Worm (Caenorhabditis elegans) whole organism, L3 larva: ENCODE measurements around the gene srm-4.

ENCODE experiments used
- R02D3.7 ChIP-seq: fragments of 150-350 bp; optimal IDR thresholded peaks from 2 replicates; lab custom pipeline; 2014; ENCODE audit warnings: missing biosample characterization, missing genetic modification characterization
- ZK546.5 ChIP-seq: sonication (generic microtip); optimal IDR thresholded peaks from 2 replicates; lab custom pipeline; 2017; ENCODE audit warnings: missing biosample characterization, missing genetic modification characterization
- aly-2 ChIP-seq: fragments of 150-350 bp; optimal IDR thresholded peaks from 2 replicates; lab custom pipeline; 2014; ENCODE audit warnings: missing biosample characterization, missing genetic modification characterization
- ama-1 ChIP-seq: fragments of 150-350 bp; optimal IDR thresholded peaks from 2 replicates; lab custom pipeline; 2018
- ceh-16 ChIP-seq: sonication (generic microtip); optimal IDR thresholded peaks from 2 replicates; lab custom pipeline; 2017; ENCODE audit warnings: missing biosample characterization, missing genetic modification characterization
- ceh-28 ChIP-seq: fragments of 150-350 bp; optimal IDR thresholded peaks from 2 replicates; lab custom pipeline; 2014; ENCODE audit warnings: missing biosample characterization, missing genetic modification reagents, missing genetic modification characterization
- ceh-82 ChIP-seq: fragments of 150-350 bp; optimal IDR thresholded peaks from 2 replicates; lab custom pipeline; 2014; ENCODE audit warnings: missing biosample characterization, missing genetic modification characterization
- ceh-9 ChIP-seq: sonication (generic microtip); optimal IDR thresholded peaks from 2 replicates; lab custom pipeline; 2018; ENCODE audit warnings: missing biosample characterization, missing genetic modification characterization
- daf-12 ChIP-seq: fragments of 150-350 bp; optimal IDR thresholded peaks from 2 replicates; lab custom pipeline; 2014; ENCODE audit warnings: missing biosample characterization, missing genetic modification reagents, missing genetic modification characterization
- egl-27 ChIP-seq: sonication (generic microtip); optimal IDR thresholded peaks from 4 replicates; lab custom pipeline; 2017; ENCODE audit warnings: missing biosample characterization, missing genetic modification reagents, missing genetic modification characterization
- egl-5 ChIP-seq: fragments of 150-350 bp; optimal IDR thresholded peaks from 2 replicates; lab custom pipeline; 2017; ENCODE audit warnings: missing biosample characterization, missing genetic modification reagents, missing genetic modification characterization, inconsistent platforms
- elt-1 ChIP-seq: fragments of 150-350 bp; optimal IDR thresholded peaks from 2 replicates; lab custom pipeline; 2014; ENCODE audit warnings: missing biosample characterization, missing genetic modification characterization
- elt-2 ChIP-seq: sonication (generic microtip); optimal IDR thresholded peaks from 2 replicates; lab custom pipeline; 2016; ENCODE audit warnings: missing genetic modification reagents, mild to moderate bottlenecking, missing genetic modification characterization, missing compliant biosample characterization
- elt-3 ChIP-seq, 3 experiments: fragments of 150-350 bp in 1 of 3; sonication (generic microtip) in 2 of 3; optimal IDR thresholded peaks; 2 replicates in 2 of 3; 4 replicates in 1 of 3; lab custom pipeline; 2014 to 2017; ENCODE audit warnings: missing biosample characterization in 3 of 3, missing genetic modification characterization in 3 of 3
- eor-1 ChIP-seq, 2 experiments: fragments of 150-350 bp; optimal IDR thresholded peaks; 2 replicates each; lab custom pipeline; 2014 to 2018; ENCODE audit warnings: missing biosample characterization in 2 of 2, missing genetic modification characterization in 2 of 2
- fkh-10 ChIP-seq: sonication (generic microtip); optimal IDR thresholded peaks from 2 replicates; lab custom pipeline; 2017; ENCODE audit warnings: missing biosample characterization, missing genetic modification reagents, missing genetic modification characterization
- fkh-2 ChIP-seq: fragments of 150-350 bp; optimal IDR thresholded peaks from 2 replicates; lab custom pipeline; 2014; ENCODE audit warnings: missing biosample characterization, missing genetic modification reagents, missing genetic modification characterization
- fos-1 ChIP-seq: fragments of 150-350 bp; optimal IDR thresholded peaks from 2 replicates; lab custom pipeline; 2014; ENCODE audit warnings: missing biosample characterization, missing genetic modification characterization
- hmg-11 ChIP-seq: sonication (generic microtip); optimal IDR thresholded peaks from 2 replicates; lab custom pipeline; 2016; ENCODE audit warnings: missing genetic modification characterization, missing compliant biosample characterization
- jun-1 ChIP-seq: fragments of 150-350 bp; optimal IDR thresholded peaks from 2 replicates; lab custom pipeline; 2014; ENCODE audit warnings: missing biosample characterization, missing genetic modification reagents, missing genetic modification characterization
- lin-15B ChIP-seq: fragments of 150-350 bp; optimal IDR thresholded peaks from 2 replicates; lab custom pipeline; 2014; ENCODE audit warnings: missing biosample characterization, missing genetic modification characterization
- lin-39 ChIP-seq: fragments of 150-350 bp; optimal IDR thresholded peaks from 2 replicates; lab custom pipeline; 2018; ENCODE audit warnings: missing biosample characterization, missing genetic modification reagents, missing genetic modification characterization
- lsy-12 ChIP-seq: sonication (generic microtip); optimal IDR thresholded peaks from 2 replicates; lab custom pipeline; 2016; ENCODE audit warnings: mild to moderate bottlenecking, missing genetic modification characterization, missing compliant biosample characterization
- mdl-1 ChIP-seq: fragments of 150-350 bp; optimal IDR thresholded peaks from 2 replicates; lab custom pipeline; 2014; ENCODE audit warnings: missing biosample characterization, missing genetic modification characterization
- mml-1 ChIP-seq: fragments of 150-350 bp; sonication (generic microtip); optimal IDR thresholded peaks from 3 replicates; lab custom pipeline; 2014; ENCODE audit warnings: missing biosample characterization, missing genetic modification characterization
- nfya-1 ChIP-seq: sonication (generic microtip); optimal IDR thresholded peaks from 2 replicates; lab custom pipeline; 2017; ENCODE audit warnings: missing genetic modification characterization, mild to moderate bottlenecking, missing compliant biosample characterization, antibody characterized with exemption, moderate library complexity; ENCODE audit not compliant: insufficient read depth
- nhr-11 ChIP-seq: fragments of 150-350 bp; optimal IDR thresholded peaks from 2 replicates; lab custom pipeline; 2014; ENCODE audit warnings: missing biosample characterization, missing genetic modification characterization
- nhr-12 ChIP-seq: fragments of 150-350 bp; optimal IDR thresholded peaks from 2 replicates; lab custom pipeline; 2014; ENCODE audit warnings: missing biosample characterization, missing genetic modification characterization
- nhr-23 ChIP-seq: fragments of 150-350 bp; optimal IDR thresholded peaks from 2 replicates; lab custom pipeline; 2014; ENCODE audit warnings: missing biosample characterization, missing genetic modification reagents, missing genetic modification characterization
- nhr-237 ChIP-seq: fragments of 150-350 bp; optimal IDR thresholded peaks from 2 replicates; lab custom pipeline; 2014; ENCODE audit warnings: missing biosample characterization, missing genetic modification characterization
- nhr-25 ChIP-seq: sonication (generic microtip); optimal IDR thresholded peaks from 2 replicates; lab custom pipeline; 2017; ENCODE audit warnings: missing biosample characterization, missing genetic modification characterization
- nhr-28 ChIP-seq: fragments of 150-350 bp; optimal IDR thresholded peaks from 2 replicates; lab custom pipeline; 2014; ENCODE audit warnings: missing biosample characterization, missing genetic modification characterization
- nhr-43 ChIP-seq: sonication (generic microtip); optimal IDR thresholded peaks from 2 replicates; lab custom pipeline; 2016; ENCODE audit warnings: mild to moderate bottlenecking, missing genetic modification characterization, missing compliant biosample characterization; ENCODE audit not compliant: poor library complexity, severe bottlenecking
- nhr-67 ChIP-seq: fragments of 150-350 bp; optimal IDR thresholded peaks from 2 replicates; lab custom pipeline; 2014; ENCODE audit warnings: missing biosample characterization, missing genetic modification characterization
- nhr-76 ChIP-seq: fragments of 150-350 bp; sonication (generic microtip); optimal IDR thresholded peaks from 5 replicates; lab custom pipeline; 2014; ENCODE audit warnings: missing biosample characterization, missing genetic modification characterization
- nhr-77 ChIP-seq: fragments of 150-350 bp; optimal IDR thresholded peaks from 2 replicates; lab custom pipeline; 2014; ENCODE audit warnings: missing biosample characterization, missing genetic modification characterization
- pha-4 ChIP-seq: fragments of 150-350 bp; optimal IDR thresholded peaks from 2 replicates; lab custom pipeline; 2014; ENCODE audit warnings: missing biosample characterization, missing genetic modification reagents, missing genetic modification characterization
- pqm-1 ChIP-seq: fragments of 150-350 bp; optimal IDR thresholded peaks from 2 replicates; lab custom pipeline; 2017; ENCODE audit warnings: missing biosample characterization, missing genetic modification characterization, inconsistent platforms
- sea-2 ChIP-seq: fragments of 150-350 bp; sonication (generic microtip); optimal IDR thresholded peaks from 4 replicates; lab custom pipeline; 2014; ENCODE audit warnings: missing biosample characterization, missing genetic modification reagents, missing genetic modification characterization
- skn-1 ChIP-seq: fragments of 150-350 bp; optimal IDR thresholded peaks from 2 replicates; lab custom pipeline; 2014; ENCODE audit warnings: missing biosample characterization, missing genetic modification characterization
- snpc-4 ChIP-seq: fragments of 150-350 bp; optimal IDR thresholded peaks from 2 replicates; lab custom pipeline; 2014; ENCODE audit warnings: missing biosample characterization, missing genetic modification characterization
- tbx-2 ChIP-seq: sonication (generic microtip); optimal IDR thresholded peaks from 2 replicates; lab custom pipeline; 2016; ENCODE audit warnings: mild to moderate bottlenecking, missing genetic modification characterization, missing compliant biosample characterization
- unc-39 ChIP-seq: sonication (generic microtip); optimal IDR thresholded peaks from 4 replicates; lab custom pipeline; 2017; ENCODE audit warnings: missing biosample characterization, missing genetic modification characterization
- unc-62 ChIP-seq: fragments of 150-350 bp; sonication (generic microtip); optimal IDR thresholded peaks from 4 replicates; lab custom pipeline; 2014; ENCODE audit warnings: missing biosample characterization, missing genetic modification reagents, missing genetic modification characterization
- zag-1 ChIP-seq: fragments of 150-350 bp; optimal IDR thresholded peaks from 2 replicates; lab custom pipeline; 2014; ENCODE audit warnings: missing biosample characterization, missing genetic modification characterization
- ztf-11 ChIP-seq: fragments of 150-350 bp; optimal IDR thresholded peaks from 2 replicates; lab custom pipeline; 2014; ENCODE audit warnings: missing biosample characterization, missing genetic modification characterization
- ztf-4 ChIP-seq: fragments of 150-350 bp; optimal IDR thresholded peaks from 2 replicates; lab custom pipeline; 2014; ENCODE audit warnings: missing biosample characterization, missing genetic modification characterization

The srm-4 gene

DNA sequence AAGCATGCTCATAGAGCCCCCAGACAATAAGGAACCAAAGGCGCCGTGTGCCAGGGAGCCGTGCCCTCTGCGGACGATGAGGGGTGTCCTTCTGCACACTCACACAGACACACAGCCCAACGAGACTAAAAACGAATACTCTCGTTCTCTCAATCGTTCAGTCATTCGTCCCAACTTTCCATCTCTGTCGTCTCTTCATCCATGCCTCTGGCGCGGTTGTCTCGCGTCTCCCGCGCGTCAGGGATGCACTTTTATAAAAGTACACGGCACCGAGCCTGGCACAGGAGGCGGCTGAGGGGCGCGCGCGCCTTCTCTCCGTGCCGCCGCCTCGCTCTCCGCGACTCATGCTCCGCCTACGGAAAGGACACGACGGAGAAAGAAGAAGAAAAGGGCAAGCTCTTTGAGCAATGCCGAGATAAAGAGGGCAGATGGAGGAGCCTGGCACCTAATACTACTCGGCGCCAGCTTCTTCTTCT, 33.3 kb downstream of the srm-4 start:
- TF ChIP-seq egl-27 (tag; lab: Kevin White, UChicago), result no peak
- TF ChIP-seq unc-62 (GFP tag; lab: Kevin White, UChicago), result peak; percentile 85
- peak; percentile 65 for TF ChIP-seq zag-1 (tag; lab: Kevin White, UChicago)
- peak; percentile 74 for TF ChIP-seq nhr-43
- peak; percentile 38 for TF ChIP-seq ztf-11 (tag; lab: Kevin White, UChicago)
- TF ChIP-seq pha-4, result no peak
- TF ChIP-seq hmg-11 (tag; lab: Kevin White, UChicago), result peak; percentile 83
- no peak for TF ChIP-seq nhr-237 (tag; lab: Kevin White, UChicago)
- peak; percentile 63 for TF ChIP-seq skn-1 (tag; lab: Kevin White, UChicago)
- TF ChIP-seq elt-2 (tag; lab: Kevin White, UChicago), result peak; percentile 32
- TF ChIP-seq fos-1 (tag; lab: Kevin White, UChicago), result peak; percentile 82
- TF ChIP-seq nhr-25, result peak; percentile 77
- TF ChIP-seq mdl-1 (tag; lab: Kevin White, UChicago), result peak; percentile 70
- TF ChIP-seq nhr-67 (tag; lab: Kevin White, UChicago), result no peak
- no peak for TF ChIP-seq nhr-12 (tag; lab: Kevin White, UChicago)
- TF ChIP-seq egl-5 (tag; lab: Kevin White, UChicago), result no peak
- peak; percentile 90 for TF ChIP-seq nhr-23 (tag; lab: Kevin White, UChicago)
- no peak for TF ChIP-seq ceh-9
- TF ChIP-seq unc-39 (tag; lab: Kevin White, UChicago), result no peak
- TF ChIP-seq pqm-1, result peak; percentile 39
- TF ChIP-seq aly-2, result no peak
- no peak for TF ChIP-seq ama-1 (lab: Kevin White, UChicago)
- peak; percentile 24 for TF ChIP-seq lin-15B
- TF ChIP-seq elt-3 (tag; optimal IDR thresholded peaks at IDR 0.05; lab: Kevin White, UChicago), result no peak
- peak; percentile 44 for TF ChIP-seq snpc-4 (tag; lab: Kevin White, UChicago)
- peak; percentile 82 for TF ChIP-seq lin-39 (tag; lab: Kevin White, UChicago)
- TF ChIP-seq nhr-77 (tag; lab: Kevin White, UChicago), result no peak
- no peak for TF ChIP-seq ztf-4 (tag; lab: Kevin White, UChicago)
- TF ChIP-seq nhr-11, result no peak
- peak; percentile 88 for TF ChIP-seq tbx-2 (tag; lab: Kevin White, UChicago)
- TF ChIP-seq ceh-82 (tag; lab: Kevin White, UChicago), result peak; percentile 72
- no peak for TF ChIP-seq nhr-28 (tag; lab: Kevin White, UChicago)
- peak; percentile 72 for TF ChIP-seq ceh-28
- no peak for TF ChIP-seq eor-1 (tag; optimal IDR thresholded peaks at IDR 0.05; lab: Kevin White, UChicago)
- peak; percentile 63 for TF ChIP-seq fkh-2 (tag; lab: Kevin White, UChicago)
- no peak for TF ChIP-seq sea-2
- TF ChIP-seq jun-1 (tag; lab: Kevin White, UChicago), result peak; percentile 15
- peak; percentile 52 for TF ChIP-seq R02D3.7
- TF ChIP-seq mml-1, result no peak
- TF ChIP-seq nfya-1 (tag; lab: Kevin White, UChicago), result peak; percentile 95
- no peak for TF ChIP-seq ZK546.5
- peak; percentile 22 for TF ChIP-seq elt-1
- TF ChIP-seq lsy-12 (tag; lab: Kevin White, UChicago), result peak; percentile 86
- peak; percentile 99 for TF ChIP-seq daf-12 (tag; lab: Kevin White, UChicago)
- TF ChIP-seq, all 47 proteins: peak for 25

ce11 chrV:14368272-14369052, 35.2 kb downstream of the srm-4 start:
- TF ChIP-seq mdl-1 (tag; lab: Kevin White, UChicago), result no peak
- no peak for TF ChIP-seq fkh-2 (tag; lab: Kevin White, UChicago)
- peak; percentile 6 for TF ChIP-seq tbx-2 (tag; lab: Kevin White, UChicago)
- no peak for TF ChIP-seq mml-1
- TF ChIP-seq zag-1 (tag; lab: Kevin White, UChicago), result no peak
- TF ChIP-seq elt-2 (tag; lab: Kevin White, UChicago), result peak; percentile 73
- peak; percentile 81 for TF ChIP-seq nfya-1 (tag; lab: Kevin White, UChicago)
- TF ChIP-seq nhr-67 (tag; lab: Kevin White, UChicago), result no peak
- TF ChIP-seq lin-15B, result no peak
- peak; percentile 1 for TF ChIP-seq ztf-11 (tag; lab: Kevin White, UChicago)
- TF ChIP-seq pha-4, result peak; percentile 53
- no peak for TF ChIP-seq nhr-28 (tag; lab: Kevin White, UChicago)
- TF ChIP-seq ceh-16 (tag; lab: Kevin White, UChicago), result no peak
- no peak for TF ChIP-seq lin-39 (tag; lab: Kevin White, UChicago)
- peak; percentile 11 for TF ChIP-seq jun-1 (tag; lab: Kevin White, UChicago)
- TF ChIP-seq ztf-4 (tag; lab: Kevin White, UChicago), result peak; percentile 29
- TF ChIP-seq nhr-76 (tag; lab: Kevin White, UChicago), result no peak
- TF ChIP-seq ZK546.5, result no peak
- TF ChIP-seq snpc-4 (tag; lab: Kevin White, UChicago), result peak; percentile 49
- TF ChIP-seq nhr-12 (tag; lab: Kevin White, UChicago), result no peak
- TF ChIP-seq R02D3.7, result no peak
- TF ChIP-seq elt-3 (tag; optimal IDR thresholded peaks at IDR 0.05; lab: Kevin White, UChicago), result no peak
- no peak for TF ChIP-seq nhr-11
- TF ChIP-seq fkh-10 (GFP tag; lab: Kevin White, UChicago), result no peak
- peak; percentile 24 for TF ChIP-seq lsy-12 (tag; lab: Kevin White, UChicago)
- TF ChIP-seq ceh-28, result no peak
- TF ChIP-seq pqm-1, result peak; percentile 96
- peak; percentile 57 for TF ChIP-seq unc-62 (GFP tag; lab: Kevin White, UChicago)
- TF ChIP-seq ceh-82 (tag; lab: Kevin White, UChicago), result no peak
- TF ChIP-seq daf-12 (tag; lab: Kevin White, UChicago), result peak; percentile 81
- peak; percentile 77 for TF ChIP-seq nhr-25
- TF ChIP-seq ceh-9, result no peak
- peak; percentile 89 for TF ChIP-seq nhr-23 (tag; lab: Kevin White, UChicago)
